Worm (Caenorhabditis elegans) whole organism, L2 larva: ENCODE results near the gene srlf-36.

Experiments
- R02D3.7 ChIP-seq: fragments of 150-350 bp; optimal IDR thresholded peaks from 2 replicates; lab custom pipeline; 2014; ENCODE audit warnings: missing biosample characterization, missing genetic modification characterization
- alr-1 ChIP-seq: fragments of 150-350 bp; optimal IDR thresholded peaks from 2 replicates; lab custom pipeline; 2014; ENCODE audit warnings: missing biosample characterization, missing genetic modification characterization
- ama-1 ChIP-seq: fragments of 150-350 bp; optimal IDR thresholded peaks from 2 replicates; lab custom pipeline; 2018; ENCODE audit warnings: inconsistent platforms
- ceh-82 ChIP-seq: fragments of 150-350 bp; optimal IDR thresholded peaks from 2 replicates; lab custom pipeline; 2014; ENCODE audit warnings: missing biosample characterization, missing genetic modification characterization
- fos-1 ChIP-seq: fragments of 150-350 bp; optimal IDR thresholded peaks from 2 replicates; lab custom pipeline; 2014; ENCODE audit warnings: missing biosample characterization, missing genetic modification characterization
- lin-13 ChIP-seq: fragments of 150-350 bp; optimal IDR thresholded peaks from 2 replicates; lab custom pipeline; 2014; ENCODE audit warnings: missing biosample characterization, missing genetic modification reagents, missing genetic modification characterization
- mdl-1 ChIP-seq, 2 experiments: fragments of 150-350 bp in 1 of 2; sonication (generic microtip) in 1 of 2; optimal IDR thresholded peaks; 2 replicates each; lab custom pipeline; 2017; ENCODE audit warnings: missing biosample characterization in 2 of 2, missing genetic modification characterization in 2 of 2
- nhr-11 ChIP-seq: fragments of 150-350 bp; optimal IDR thresholded peaks from 2 replicates; lab custom pipeline; 2014; ENCODE audit warnings: missing biosample characterization, missing genetic modification characterization
- nhr-23 ChIP-seq: fragments of 150-350 bp; optimal IDR thresholded peaks from 2 replicates; lab custom pipeline; 2014; ENCODE audit warnings: missing biosample characterization, missing genetic modification reagents, missing genetic modification characterization
- nhr-77 ChIP-seq: fragments of 150-350 bp; optimal IDR thresholded peaks from 2 replicates; lab custom pipeline; 2014; ENCODE audit warnings: missing biosample characterization, missing genetic modification characterization
- skn-1 ChIP-seq: sonication (generic microtip); optimal IDR thresholded peaks from 2 replicates; lab custom pipeline; 2017; ENCODE audit warnings: missing biosample characterization, missing genetic modification characterization
- snpc-4 ChIP-seq: fragments of 150-350 bp; optimal IDR thresholded peaks from 2 replicates; lab custom pipeline; 2014; ENCODE audit warnings: missing biosample characterization, missing genetic modification characterization
- zag-1 ChIP-seq: fragments of 150-350 bp; optimal IDR thresholded peaks from 2 replicates; lab custom pipeline; 2014; ENCODE audit warnings: missing biosample characterization, missing genetic modification characterization

ce11 chrV:574639-575038, 34.9 kb downstream of the srlf-36 start, which contains the start of gene C14C6.13:
- TF ChIP-seq skn-1 (tag; lab: Kevin White, UChicago) = no peak
- no peak for TF ChIP-seq nhr-11 (tag; lab: Kevin White, UChicago)
- no peak for TF ChIP-seq nhr-77 (tag; lab: Kevin White, UChicago)
- no peak for TF ChIP-seq snpc-4 (tag; lab: Kevin White, UChicago)
- no peak for TF ChIP-seq ama-1
- no peak for TF ChIP-seq alr-1 (tag; lab: Kevin White, UChicago)
- no peak for TF ChIP-seq ceh-82 (tag; lab: Kevin White, UChicago)
- TF ChIP-seq fos-1 (tag; lab: Kevin White, UChicago) = no peak
- no peak for TF ChIP-seq zag-1 (tag; lab: Kevin White, UChicago)
- TF ChIP-seq mdl-1 (tag; optimal IDR thresholded peaks at IDR 0.05; lab: Kevin White, UChicago) = no peak
- TF ChIP-seq R02D3.7 (tag; lab: Kevin White, UChicago) = no peak
- TF ChIP-seq lin-13 (GFP tag; lab: Kevin White, UChicago) = no peak
- no peak for TF ChIP-seq nhr-23
